Worm (Caenorhabditis elegans): ENCODE measurements around the gene F13D12.8.

The F13D12.8 gene

ce11 chrII:11720819-11721218, 11.6 kb downstream of the F13D12.8 start:
- TF ChIP-seq zag-1 (tag; optimal IDR thresholded peaks at IDR 0.05) (no peak), nhr-76 (tag; optimal IDR thresholded peaks at IDR 0.05) (no peak), spr-3 (GFP tag; optimal IDR thresholded peaks at IDR 0.05) (peak; percentile 77), spr-1 (tag; optimal IDR thresholded peaks at IDR 0.05) (peak; percentile 89), T20F7.1 (GFP tag; optimal IDR thresholded peaks at IDR 0.05) (peak; percentile 87), Y48G9A.11 (GFP tag; IDR thresholded peaks at IDR 0.05) (peak; percentile 71), nhr-10 (tag; optimal IDR thresholded peaks at IDR 0.05) (no peak), lin-15B (tag; optimal IDR thresholded peaks at IDR 0.05) (no peak)

ce11 chrII:11720102-11720501, 12.3 kb downstream of the F13D12.8 start, which contains the start of gene F13D12.3:
TSS of gene F13D12.3 (plus strand) at chrII:11720402.
- TF ChIP-seq lir-3 (tag; optimal IDR thresholded peaks at IDR 0.05), result no peak
- TF ChIP-seq fos-1 (tag; optimal IDR thresholded peaks at IDR 0.05), result no peak
- TF ChIP-seq aha-1 (tag), result peak; percentile 21
- TF ChIP-seq ceh-62 (tag; optimal IDR thresholded peaks at IDR 0.05), result no peak

ce11 chrII:11719533-11719932, 12.9 kb downstream of the F13D12.8 start:
- TF ChIP-seq spr-1 (tag; optimal IDR thresholded peaks at IDR 0.05), result peak; percentile 95
- peak; percentile 76 for TF ChIP-seq Y48G9A.11 (GFP tag; IDR thresholded peaks at IDR 0.05)
- peak; percentile 93 for TF ChIP-seq spr-3 (GFP tag; optimal IDR thresholded peaks at IDR 0.05)
- TF ChIP-seq nhr-11 (tag; optimal IDR thresholded peaks at IDR 0.05), result no peak
- no peak for TF ChIP-seq mdt-29 (GFP tag; IDR thresholded peaks at IDR 0.05)
- peak; percentile 91 for TF ChIP-seq T20F7.1 (GFP tag; optimal IDR thresholded peaks at IDR 0.05)

- no peak for TF ChIP-seq dmd-6 (GFP tag; IDR thresholded peaks at IDR 0.05)
- TF ChIP-seq snpc-4 (tag; optimal IDR thresholded peaks at IDR 0.05), result peak; percentile 56
- TF ChIP-seq daf-16 (GFP tag; optimal IDR thresholded peaks at IDR 0.05), result no peak
- no peak for TF ChIP-seq daf-16 (tag; optimal IDR thresholded peaks at IDR 0.05)
Measured at ce11 chrII:11714728-11715127, 17.7 kb downstream of the F13D12.8 start.

- peak; percentile 31 for TF ChIP-seq aha-1 (tag)
- no peak for TF ChIP-seq F26F4.8 (GFP tag; conservative IDR thresholded peaks at IDR 0.05)
- TF ChIP-seq nhr-42 (GFP tag; IDR thresholded peaks at IDR 0.05), result no peak
- no peak for TF ChIP-seq nhr-111 (GFP tag; optimal IDR thresholded peaks at IDR 0.05)
- peak in 1 of 2 experiments; percentile 21 for TF ChIP-seq lsy-2 (tag; optimal IDR thresholded peaks at IDR 0.05)
- TF ChIP-seq ztf-11 (tag; optimal IDR thresholded peaks at IDR 0.05), result no peak
- TF ChIP-seq daf-16 (GFP tag; optimal IDR thresholded peaks at IDR 0.05), result peak in 1 of 2 experiments; percentile 60
- no peak for TF ChIP-seq daf-16 (tag; optimal IDR thresholded peaks at IDR 0.05)
- no peak for TF ChIP-seq pqm-1 (tag; optimal IDR thresholded peaks at IDR 0.05)
- no peak for TF ChIP-seq attf-4 (tag; optimal IDR thresholded peaks at IDR 0.05)
- TF ChIP-seq nhr-237 (tag; optimal IDR thresholded peaks at IDR 0.05), result no peak
- no peak for TF ChIP-seq lin-38 (GFP tag; IDR thresholded peaks at IDR 0.05)
- no peak for TF ChIP-seq nhr-41 (GFP tag; IDR thresholded peaks at IDR 0.05)
- TF ChIP-seq set-16 (GFP tag; IDR thresholded peaks at IDR 0.05), result peak; percentile 49
- peak; percentile 75 for TF ChIP-seq hlh-11 (tag; optimal IDR thresholded peaks at IDR 0.05)
- TF ChIP-seq hmg-1.1 (GFP tag; IDR thresholded peaks at IDR 0.05), result peak; percentile 35; the same call in 1 of the 2 replicates
- TF ChIP-seq hif-1 (tag; optimal IDR thresholded peaks at IDR 0.05), result peak in 1 of 2 experiments; percentile 34
- TF ChIP-seq mdl-1 (tag; optimal IDR thresholded peaks at IDR 0.05), result peak in 1 of 2 experiments; percentile 27
- peak; percentile 17; the same call in 1 of the 2 replicates for TF ChIP-seq ceh-20 (GFP tag; IDR thresholded peaks at IDR 0.05)
- TF ChIP-seq zip-2 (tag; optimal IDR thresholded peaks at IDR 0.05), result no peak
- peak; percentile 3 for TF ChIP-seq spr-1 (tag; optimal IDR thresholded peaks at IDR 0.05)
- TF ChIP-seq hlh-30 (tag; optimal IDR thresholded peaks at IDR 0.05; ENCODE audit: insufficient read depth), result peak; percentile 62
- peak; percentile 59 for TF ChIP-seq nhr-11 (tag; optimal IDR thresholded peaks at IDR 0.05)
Measured at ce11 chrII:11713569-11713968, 18.8 kb downstream of the F13D12.8 start, which contains the start of gene F13D12.10. TSS of gene F13D12.10 (plus strand) at chrII:11713799.

Data from whole organism, L4 larva.